Worm (Caenorhabditis elegans) whole organism, early embryonic: ENCODE results near the gene wago-4.

Source experiments
- B0310.2 ChIP-seq: sonication (generic microtip); optimal IDR thresholded peaks from 2 replicates; lab custom pipeline; 2016; ENCODE audit warnings: mild to moderate bottlenecking, missing genetic modification characterization, missing compliant biosample characterization
- F13C5.2 ChIP-seq: sonication (generic microtip); optimal IDR thresholded peaks from 2 replicates; lab custom pipeline; 2017; ENCODE audit warnings: mild to moderate bottlenecking, missing genetic modification characterization, inconsistent platforms, missing compliant biosample characterization
- aly-1 ChIP-seq: sonication (generic microtip); optimal IDR thresholded peaks from 2 replicates; lab custom pipeline; 2016; ENCODE audit warnings: missing genetic modification characterization, missing compliant biosample characterization
- ama-1 ChIP-seq: fragments of 150-350 bp; optimal IDR thresholded peaks from 2 replicates; lab custom pipeline; 2014
- ceh-13 ChIP-seq: fragments of 200-800 bp; sonication (Bioruptor generic); optimal IDR thresholded peaks from 2 replicates; lab custom pipeline; 2018; ENCODE audit warnings: mild to moderate bottlenecking, missing genetic modification characterization, missing compliant biosample characterization
- ceh-36 ChIP-seq: sonication (generic microtip); optimal IDR thresholded peaks from 2 replicates; lab custom pipeline; 2016; ENCODE audit warnings: missing genetic modification characterization, inconsistent platforms, missing compliant biosample characterization
- ets-7 ChIP-seq: sonication (generic microtip); optimal IDR thresholded peaks from 2 replicates; lab custom pipeline; 2016; ENCODE audit warnings: missing genotype, missing genetic modification characterization, missing compliant biosample characterization
- flt-1 ChIP-seq: fragments of 200-800 bp; sonication (Bioruptor generic); IDR thresholded peaks from 2 replicates; pipeline ENCODE4 v1.3.6; 2022; ENCODE audit warnings: missing genetic modification characterization, missing compliant biosample characterization
- hmbx-1 ChIP-seq: sonication (generic microtip); optimal IDR thresholded peaks from 2 replicates; lab custom pipeline; 2016; ENCODE audit warnings: mild to moderate bottlenecking, missing genetic modification characterization, missing compliant biosample characterization
- hmg-4 ChIP-seq: fragments of 200-800 bp; sonication (Bioruptor generic); optimal IDR thresholded peaks from 2 replicates; lab custom pipeline; 2018; ENCODE audit warnings: mild to moderate bottlenecking, missing genetic modification characterization, missing compliant biosample characterization
- hnd-1 ChIP-seq: sonication (generic microtip); optimal IDR thresholded peaks from 2 replicates; lab custom pipeline; 2016; ENCODE audit warnings: missing genetic modification characterization, missing compliant biosample characterization
- pes-1 ChIP-seq: fragments of 200-800 bp; sonication (Bioruptor generic); IDR thresholded peaks from 2 replicates; pipeline ENCODE4 v1.3.6; 2022; ENCODE audit warnings: missing genetic modification reagents, missing genetic modification characterization, missing compliant biosample characterization
- scrt-1 ChIP-seq: fragments of 200-800 bp; sonication (Bioruptor generic); IDR thresholded peaks from 2 replicates; pipeline ENCODE4 v1.3.6; 2022; ENCODE audit warnings: missing genetic modification characterization, missing compliant biosample characterization
- sea-1 ChIP-seq: fragments of 200-800 bp; sonication (Bioruptor generic); conservative IDR thresholded peaks from 2 replicates; pipeline ENCODE4 v1.3.6; 2022; ENCODE audit warnings: missing genetic modification characterization, missing compliant biosample characterization
- tbx-11 ChIP-seq: fragments of 200-800 bp; sonication (Bioruptor generic); IDR thresholded peaks from 2 replicates; pipeline ENCODE4 v1.3.6; 2022; ENCODE audit warnings: missing genetic modification characterization, missing compliant biosample characterization
- tbx-37 ChIP-seq: fragments of 200-800 bp; sonication (Bioruptor generic); conservative IDR thresholded peaks from 2 replicates; pipeline ENCODE4 v1.3.6; 2022; ENCODE audit warnings: missing genetic modification reagents, missing genetic modification characterization, missing compliant biosample characterization
- tra-4 ChIP-seq: sonication (generic microtip); optimal IDR thresholded peaks from 2 replicates; lab custom pipeline; 2017; ENCODE audit warnings: missing genetic modification characterization, missing compliant biosample characterization

Gene wago-4

ce11 chrII:12948158-12948557, 28.8 kb downstream of the wago-4 start, which contains the start of gene F58G1.7:
TSS of gene F58G1.7 (minus strand) at chrII:12948258.
- no peak for TF ChIP-seq ets-7 (tag; lab: Kevin White, UChicago)
- no peak for TF ChIP-seq ceh-13 (GFP tag; lab: Kevin White, UChicago)
- TF ChIP-seq hmbx-1 (tag; lab: Kevin White, UChicago), result no peak
- TF ChIP-seq sea-1 (GFP tag; lab: Robert Waterston, UW), result no peak
- TF ChIP-seq aly-1 (tag; lab: Kevin White, UChicago), result no peak
- TF ChIP-seq tbx-11 (GFP tag; lab: Robert Waterston, UW), result no peak
- TF ChIP-seq scrt-1 (GFP tag; lab: Robert Waterston, UW), result no peak
- TF ChIP-seq ama-1 (lab: Kevin White, UChicago), result no peak
- no peak for TF ChIP-seq ceh-36 (tag; lab: Kevin White, UChicago)
- no peak for TF ChIP-seq tbx-37
- no peak for TF ChIP-seq hmg-4 (GFP tag; lab: Kevin White, UChicago)
- no peak for TF ChIP-seq tra-4 (tag; lab: Kevin White, UChicago)
- TF ChIP-seq F13C5.2 (tag; lab: Kevin White, UChicago), result no peak
- TF ChIP-seq pes-1 (GFP tag; lab: Robert Waterston, UW), result no peak
- TF ChIP-seq hnd-1, result no peak
- no peak for TF ChIP-seq flt-1

ce11 chrII:12953297-12953696, 33.9 kb downstream of the wago-4 start:
- TF ChIP-seq flt-1, result no peak
- no peak for TF ChIP-seq ets-7 (tag; lab: Kevin White, UChicago)
- TF ChIP-seq F13C5.2 (tag; lab: Kevin White, UChicago), result no peak
- TF ChIP-seq ceh-13 (GFP tag; lab: Kevin White, UChicago), result no peak
- TF ChIP-seq hmg-4 (GFP tag; lab: Kevin White, UChicago), result no peak
- TF ChIP-seq scrt-1 (GFP tag; lab: Robert Waterston, UW), result no peak
- no peak for TF ChIP-seq ceh-36 (tag; lab: Kevin White, UChicago)
- no peak for TF ChIP-seq ama-1 (lab: Kevin White, UChicago)
- no peak for TF ChIP-seq hmbx-1 (tag; lab: Kevin White, UChicago)
- no peak for TF ChIP-seq tbx-11 (GFP tag; lab: Robert Waterston, UW)
- TF ChIP-seq aly-1 (tag; lab: Kevin White, UChicago), result no peak
- no peak for TF ChIP-seq B0310.2

- no peak for TF ChIP-seq tra-4 (tag; lab: Kevin White, UChicago)
- TF ChIP-seq aly-1 (tag; lab: Kevin White, UChicago), result no peak
- TF ChIP-seq F13C5.2 (tag; lab: Kevin White, UChicago), result no peak
- TF ChIP-seq B0310.2, result no peak
Measured at ce11 chrII:12954670-12955069, 35.3 kb downstream of the wago-4 start, which contains the start of the genes Y38F1A.1 and Y38F1A.2. TSS of gene Y38F1A.1 (minus strand) at chrII:12954770. TSS of gene Y38F1A.2 (plus strand) at chrII:12954958.

ce11 chrII:12960206-12960605, 40.9 kb downstream of the wago-4 start:
- TF ChIP-seq tbx-11 (GFP tag; lab: Robert Waterston, UW), result no peak
- TF ChIP-seq ceh-13 (GFP tag; lab: Kevin White, UChicago), result no peak
- no peak for TF ChIP-seq ama-1 (lab: Kevin White, UChicago)
- TF ChIP-seq pes-1 (GFP tag; lab: Robert Waterston, UW), result no peak
- TF ChIP-seq B0310.2, result no peak
- no peak for TF ChIP-seq F13C5.2 (tag; lab: Kevin White, UChicago)

- TF ChIP-seq sea-1 (GFP tag; lab: Robert Waterston, UW), result no peak
- no peak for TF ChIP-seq ceh-13 (GFP tag; lab: Kevin White, UChicago)
- no peak for TF ChIP-seq scrt-1 (GFP tag; lab: Robert Waterston, UW)
- TF ChIP-seq hnd-1, result no peak
- TF ChIP-seq ets-7 (tag; lab: Kevin White, UChicago), result no peak
- no peak for TF ChIP-seq tbx-37
- TF ChIP-seq tbx-11 (GFP tag; lab: Robert Waterston, UW), result no peak
- no peak for TF ChIP-seq B0310.2
- no peak for TF ChIP-seq hmg-4 (GFP tag; lab: Kevin White, UChicago)
- TF ChIP-seq F13C5.2 (tag; lab: Kevin White, UChicago), result no peak
- no peak for TF ChIP-seq aly-1 (tag; lab: Kevin White, UChicago)
- TF ChIP-seq pes-1 (GFP tag; lab: Robert Waterston, UW), result no peak
- TF ChIP-seq tra-4 (tag; lab: Kevin White, UChicago), result no peak
- no peak for TF ChIP-seq ceh-36 (tag; lab: Kevin White, UChicago)
- TF ChIP-seq hmbx-1 (tag; lab: Kevin White, UChicago), result no peak
- TF ChIP-seq flt-1, result no peak
- no peak for TF ChIP-seq ama-1 (lab: Kevin White, UChicago)
Measured at ce11 chrII:12961293-12961692, 41.9 kb downstream of the wago-4 start.

- TF ChIP-seq hnd-1 (no peak), aly-1 (tag; lab: Kevin White, UChicago) (no peak), tbx-11 (GFP tag; lab: Robert Waterston, UW) (no peak), hmg-4 (GFP tag; lab: Kevin White, UChicago) (no peak), B0310.2 (no peak), hmbx-1 (tag; lab: Kevin White, UChicago) (no peak), scrt-1 (GFP tag; lab: Robert Waterston, UW) (no peak)
Measured at ce11 chrII:12961743-12962142, 42.4 kb downstream of the wago-4 start.

ce11 chrII:12965138-12965537, 45.8 kb downstream of the wago-4 start:
- TF ChIP-seq F13C5.2 (tag; lab: Kevin White, UChicago) (no peak), scrt-1 (GFP tag; lab: Robert Waterston, UW) (no peak), ceh-13 (GFP tag; lab: Kevin White, UChicago) (no peak), aly-1 (tag; lab: Kevin White, UChicago) (no peak), hnd-1 (no peak), sea-1 (GFP tag; lab: Robert Waterston, UW) (no peak), ama-1 (lab: Kevin White, UChicago) (no peak), tra-4 (tag; lab: Kevin White, UChicago) (no peak), hmg-4 (GFP tag; lab: Kevin White, UChicago) (no peak), pes-1 (GFP tag; lab: Robert Waterston, UW) (no peak), tbx-11 (GFP tag; lab: Robert Waterston, UW) (no peak), flt-1 (no peak), ets-7 (tag; lab: Kevin White, UChicago) (no peak), tbx-37 (no peak), ceh-36 (tag; lab: Kevin White, UChicago) (no peak), B0310.2 (no peak), hmbx-1 (tag; lab: Kevin White, UChicago) (no peak)

- TF ChIP-seq aly-1 (tag; lab: Kevin White, UChicago) (no peak), sea-1 (GFP tag; lab: Robert Waterston, UW) (no peak), ets-7 (tag; lab: Kevin White, UChicago) (no peak), pes-1 (GFP tag; lab: Robert Waterston, UW) (no peak), F13C5.2 (tag; lab: Kevin White, UChicago) (no peak), tra-4 (tag; lab: Kevin White, UChicago) (no peak), hmg-4 (GFP tag; lab: Kevin White, UChicago) (no peak), ceh-13 (GFP tag; lab: Kevin White, UChicago) (no peak), flt-1 (no peak), ama-1 (lab: Kevin White, UChicago) (no peak), tbx-11 (GFP tag; lab: Robert Waterston, UW) (no peak), B0310.2 (no peak), hmbx-1 (tag; lab: Kevin White, UChicago) (no peak), ceh-36 (tag; lab: Kevin White, UChicago) (no peak), scrt-1 (GFP tag; lab: Robert Waterston, UW) (no peak), tbx-37 (no peak), hnd-1 (no peak)
Measured at ce11 chrII:12965538-12965588, 46.0 kb downstream of the wago-4 start, which contains the start of gene ptr-18. TSS of gene ptr-18 (plus strand) at chrII:12965546.
